Fruit fly (Drosophila melanogaster) Kc167 (cell line): Measurements from ENCODE around the gene mura.

Experiments
- Myc ChIP-seq: fragments of >200 bp; optimal IDR thresholded peaks from 2 replicates; lab custom pipeline; 2017; ENCODE audit warnings: missing external identifiers
- Sin3A ChIP-seq: fragments of >200 bp; optimal IDR thresholded peaks from 2 replicates; lab custom pipeline; 2018; ENCODE audit warnings: missing external identifiers
- h ChIP-seq: fragments of >200 bp; optimal IDR thresholded peaks from 3 replicates; lab custom pipeline; 2018; ENCODE audit warnings: missing external identifiers
- insv ChIP-seq: fragments of >200 bp; optimal IDR thresholded peaks from 3 replicates; lab custom pipeline; 2018; ENCODE audit warnings: missing external identifiers
- psq ChIP-seq: fragments of >200 bp; optimal IDR thresholded peaks from 2 replicates; lab custom pipeline; 2017; ENCODE audit warnings: missing external identifiers

DNA sequence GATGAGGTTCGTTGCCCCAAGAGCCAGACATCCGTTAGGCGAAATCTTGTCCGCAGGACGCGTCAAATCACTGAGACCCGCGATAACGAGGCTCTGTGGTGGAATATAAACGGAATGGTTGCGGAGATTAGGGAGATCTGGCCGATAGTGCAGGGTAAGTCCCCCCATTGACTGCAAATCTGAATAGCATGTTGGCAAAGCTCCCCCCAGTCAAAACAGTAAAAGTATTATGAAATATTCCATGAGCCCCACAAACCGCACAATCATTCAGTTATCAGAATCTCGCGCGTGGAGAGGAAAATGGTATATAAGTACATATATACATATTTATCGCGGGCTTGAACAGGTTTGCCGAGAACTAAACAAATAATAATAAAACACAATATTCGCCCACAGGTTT lies 19.1 kb upstream of the mura start:
- TF ChIP-seq Myc (no peak), insv (lab: Kevin White, UChicago) (no peak), h (lab: Kevin White, UChicago) (no peak), psq (lab: Kevin White, UChicago) (no peak), Sin3A (no peak)
